Fruit fly (Drosophila melanogaster) Kc167 (cell line): ENCODE results near the gene CG32579.

Experiments
- Myc ChIP-seq: fragments of >200 bp; optimal IDR thresholded peaks from 2 replicates; lab custom pipeline; 2017; ENCODE audit warnings: missing external identifiers
- Sin3A ChIP-seq: fragments of >200 bp; optimal IDR thresholded peaks from 2 replicates; lab custom pipeline; 2018; ENCODE audit warnings: missing external identifiers
- h ChIP-seq: fragments of >200 bp; optimal IDR thresholded peaks from 3 replicates; lab custom pipeline; 2018; ENCODE audit warnings: missing external identifiers
- insv ChIP-seq: fragments of >200 bp; optimal IDR thresholded peaks from 3 replicates; lab custom pipeline; 2018; ENCODE audit warnings: missing external identifiers
- psq ChIP-seq: fragments of >200 bp; optimal IDR thresholded peaks from 2 replicates; lab custom pipeline; 2017; ENCODE audit warnings: missing external identifiers
- ttk ChIP-seq: sonication (Bioruptor generic); optimal IDR thresholded peaks from 2 replicates; lab custom pipeline; 2017; ENCODE audit warnings: missing external identifiers

DNA sequence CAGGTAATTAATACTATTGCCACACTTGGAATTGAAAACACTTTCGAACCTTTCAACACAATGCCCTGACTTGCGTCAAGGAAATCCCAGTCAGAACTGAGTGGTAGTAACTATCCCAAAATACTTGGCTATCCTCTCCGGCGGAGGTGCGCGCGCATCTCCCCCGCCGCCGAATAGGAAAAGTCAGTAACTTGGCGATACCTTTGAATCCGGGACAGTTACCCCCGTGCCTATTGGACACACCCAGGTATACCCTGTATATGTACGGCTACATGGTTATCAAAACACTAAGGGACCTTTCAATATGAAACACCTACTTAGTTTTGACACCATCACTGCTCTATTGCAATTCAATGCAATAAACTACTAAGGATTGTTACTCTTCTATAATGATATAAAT lies 7.6 kb downstream of the CG32579 start, which contains the start of gene CG9919:
- TF ChIP-seq ttk (no peak), Myc (lab: Kevin White, UChicago) (no peak), Sin3A (lab: Kevin White, UChicago) (no peak), psq (lab: Kevin White, UChicago) (no peak), h (lab: Kevin White, UChicago) (no peak), insv (lab: Kevin White, UChicago) (no peak)
